Fruit fly (Drosophila melanogaster) S2 (cell line): ENCODE data around the gene Ugt37A1.

Experiments
- CG8478 ChIP-seq: fragments of >200 bp; optimal IDR thresholded peaks from 2 replicates; lab custom pipeline; 2018
- CTCF ChIP-seq, 2 experiments: fragments of >200 bp; optimal IDR thresholded peaks; 2 replicates each; lab custom pipeline; 2018

DNA sequence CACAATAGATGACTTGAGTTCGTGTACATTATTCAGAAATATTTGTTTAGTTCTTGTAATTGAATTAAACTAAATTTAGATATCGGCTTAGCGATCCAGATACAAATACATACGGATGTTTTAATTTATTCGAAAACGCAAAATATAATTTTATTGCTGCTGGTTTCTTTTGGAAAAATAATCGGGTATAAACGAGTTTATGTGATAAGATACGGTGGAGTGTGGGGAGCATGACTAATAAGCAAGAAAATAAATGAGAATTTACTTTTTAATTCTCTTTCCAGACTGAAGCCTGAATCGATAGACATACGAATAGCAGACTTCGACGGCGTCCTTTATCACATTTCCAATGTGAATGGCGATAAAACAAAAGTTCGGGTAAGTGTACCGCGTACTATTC, 46.1 kb upstream of the Ugt37A1 start:
- TF ChIP-seq CG8478 (lab: Kevin White, UChicago): no peak
- no peak for TF ChIP-seq CTCF (optimal IDR thresholded peaks at IDR 0.05; lab: Kevin White, UChicago)
